Worm (Caenorhabditis elegans): ENCODE results near the gene sftb-6.

DNA sequence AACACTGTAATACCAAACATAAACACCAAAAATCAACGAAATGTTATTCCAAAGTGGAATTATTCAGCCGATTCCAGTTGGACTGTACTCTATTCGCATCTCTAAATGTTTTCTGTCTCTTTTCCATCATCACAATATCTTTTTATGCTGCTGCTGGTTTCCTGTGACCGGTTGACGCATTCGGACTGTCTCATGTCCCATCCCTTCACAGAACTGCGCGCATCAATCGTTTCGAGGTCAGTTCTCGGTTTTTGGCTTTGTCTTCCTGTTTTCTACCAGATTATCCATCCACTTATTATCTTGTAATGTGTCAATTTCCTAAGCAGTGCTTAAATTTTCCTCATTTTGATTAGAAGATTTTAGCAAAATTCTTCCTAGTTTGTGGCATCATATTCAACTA lies 38.2 kb upstream of the sftb-6 start:
- TF ChIP-seq flt-1 (GFP tag; IDR thresholded peaks at IDR 0.05) = no peak
- no peak for TF ChIP-seq med-1 (GFP tag; optimal IDR thresholded peaks at IDR 0.05; ENCODE audit: insufficient read depth)
- no peak for TF ChIP-seq ztf-23 (GFP tag; IDR thresholded peaks at IDR 0.05)
- no peak for TF ChIP-seq ztf-29 (GFP tag; IDR thresholded peaks at IDR 0.05)
- no peak for TF ChIP-seq T22C8.4 (GFP tag; IDR thresholded peaks at IDR 0.05)
- TF ChIP-seq cog-1 (tag; optimal IDR thresholded peaks at IDR 0.05) = no peak
- TF ChIP-seq ref-1 (GFP tag; conservative IDR thresholded peaks at IDR 0.05) = no peak
- TF ChIP-seq klf-2 (GFP tag; conservative IDR thresholded peaks at IDR 0.05) = no peak
- no peak for TF ChIP-seq tab-1 (GFP tag; IDR thresholded peaks at IDR 0.05)

All from whole organism, midembryonic.